Worm (Caenorhabditis elegans) whole organism, dauer: ENCODE results near the gene K08E7.5.

Experiments used
- unc-62 ChIP-seq: sonication (generic microtip); optimal IDR thresholded peaks from 2 replicates; lab custom pipeline; 2017; ENCODE audit warnings: missing biosample characterization, missing genetic modification reagents, missing genetic modification characterization

Gene K08E7.5

ce11 chrIV:12565933-12566540 lies 7.1 kb upstream of the K08E7.5 start, which contains the start of gene eak-7:
Gene eak-7, minus strand, starts transcription at chrIV:12565983.
- no peak for TF ChIP-seq unc-62 (GFP tag; lab: Kevin White, UChicago)

- TF ChIP-seq unc-62 (GFP tag; lab: Kevin White, UChicago): no peak
These were observed 5.8 kb upstream of the K08E7.5 start, which contains the start of the genes hsb-1 and let-99 for ce11 chrIV:12567176-12567892. Gene hsb-1, minus strand, starts transcription at chrIV:12567226. Gene let-99, plus strand, starts transcription at chrIV:12567842.

- no peak for TF ChIP-seq unc-62 (GFP tag; lab: Kevin White, UChicago)
These were observed 2.6 kb upstream of the K08E7.5 start for ce11 chrIV:12570546-12570945.

ce11 chrIV:12571047-12571446 lies 2.1 kb upstream of the K08E7.5 start, which contains the start of gene K08E7.4:
Gene K08E7.4, minus strand, starts transcription at chrIV:12571147.
- no peak for TF ChIP-seq unc-62 (GFP tag; lab: Kevin White, UChicago)

- TF ChIP-seq unc-62 (GFP tag; lab: Kevin White, UChicago): no peak
These were observed 1.1 kb downstream of the K08E7.5 start for ce11 chrIV:12574265-12574664.

- no peak for TF ChIP-seq unc-62 (GFP tag; lab: Kevin White, UChicago)
These were observed 7.9 kb downstream of the K08E7.5 start, which contains the start of gene K08E7.6 for ce11 chrIV:12581046-12581445. Gene K08E7.6, minus strand, starts transcription at chrIV:12581146.

ce11 chrIV:12583181-12583580 lies 10.0 kb downstream of the K08E7.5 start:
- no peak for TF ChIP-seq unc-62 (GFP tag; lab: Kevin White, UChicago)

ce11 chrIV:12584146-12584545 lies 11.0 kb downstream of the K08E7.5 start:
- no peak for TF ChIP-seq unc-62 (GFP tag; lab: Kevin White, UChicago)

ce11 chrIV:12585966-12586365 lies 12.8 kb downstream of the K08E7.5 start, which contains the start of gene K08E7.8:
Gene K08E7.8, minus strand, starts transcription at chrIV:12586066.
- no peak for TF ChIP-seq unc-62 (GFP tag; lab: Kevin White, UChicago)

- no peak for TF ChIP-seq unc-62 (GFP tag; lab: Kevin White, UChicago)
These were observed 17.2 kb downstream of the K08E7.5 start, which contains the start of gene cul-6 for ce11 chrIV:12590373-12590772. Gene cul-6, minus strand, starts transcription at chrIV:12590451.

ce11 chrIV:12594574-12594973 lies 21.4 kb downstream of the K08E7.5 start:
- TF ChIP-seq unc-62 (GFP tag; lab: Kevin White, UChicago): no peak

ce11 chrIV:12596960-12597359 lies 23.8 kb downstream of the K08E7.5 start:
- no peak for TF ChIP-seq unc-62 (GFP tag; lab: Kevin White, UChicago)

- no peak for TF ChIP-seq unc-62 (GFP tag; lab: Kevin White, UChicago)
These were observed 26.0 kb downstream of the K08E7.5 start, which contains the start of gene pgp-1 for ce11 chrIV:12599158-12599557. Gene pgp-1, minus strand, starts transcription at chrIV:12599169.

- no peak for TF ChIP-seq unc-62 (GFP tag; lab: Kevin White, UChicago)
These were observed 27.8 kb downstream of the K08E7.5 start for ce11 chrIV:12600941-12601340.

ce11 chrIV:12605401-12605800 lies 32.2 kb downstream of the K08E7.5 start, which contains the start of gene Y55D9A.2:
Gene Y55D9A.2, minus strand, starts transcription at chrIV:12605431.
- no peak for TF ChIP-seq unc-62 (GFP tag; lab: Kevin White, UChicago)

ce11 chrIV:12614624-12615023 lies 41.5 kb downstream of the K08E7.5 start, which contains the start of gene efa-6:
Gene efa-6, minus strand, starts transcription at chrIV:12614724.
- no peak for TF ChIP-seq unc-62 (GFP tag; lab: Kevin White, UChicago)
